Fruit fly (Drosophila melanogaster) whole organism, embryonic: ENCODE results near the gene CG7182.

Experiments
- ATbp ChIP-seq: fragments of 200-800 bp; sonication (Bioruptor generic); optimal IDR thresholded peaks from 2 replicates; lab custom pipeline; 2017; ENCODE audit warnings: missing biosample characterization, mild to moderate bottlenecking, missing genetic modification characterization, missing genetic modification reagents
- Antp ChIP-seq: fragments of 200-800 bp; sonication (Bioruptor generic); optimal IDR thresholded peaks from 3 replicates; lab custom pipeline; 2016; ENCODE audit warnings: missing biosample characterization, missing genetic modification characterization
- CG10209 ChIP-seq: fragments of 200-800 bp; sonication (Bioruptor generic); optimal IDR thresholded peaks from 3 replicates; lab custom pipeline; 2017; ENCODE audit warnings: missing biosample characterization, mild to moderate bottlenecking, missing genetic modification characterization, missing genetic modification reagents
- CG1024 ChIP-seq: fragments of 200-800 bp; sonication (Bioruptor generic); IDR thresholded peaks from 2 replicates; pipeline ENCODE4 v1.3.6; 2022; ENCODE audit warnings: missing biosample characterization, missing genetic modification characterization
- CG10979 ChIP-seq: fragments of 200-800 bp; sonication (Bioruptor generic); optimal IDR thresholded peaks from 2 replicates; lab custom pipeline; 2018; ENCODE audit warnings: missing biosample characterization, mild to moderate bottlenecking, missing genetic modification characterization, moderate library complexity
- CG12219 ChIP-seq: fragments of 200-800 bp; sonication (Bioruptor generic); optimal IDR thresholded peaks from 3 replicates; lab custom pipeline; 2018; ENCODE audit warnings: missing biosample characterization, mild to moderate bottlenecking, missing genetic modification characterization
- CG12236 ChIP-seq: fragments of 200-800 bp; sonication (Bioruptor generic); optimal IDR thresholded peaks from 2 replicates; lab custom pipeline; 2016; ENCODE audit warnings: missing biosample characterization, missing genetic modification characterization
- CG12659 ChIP-seq: fragments of 200-800 bp; sonication (Bioruptor generic); optimal IDR thresholded peaks from 3 replicates; lab custom pipeline; 2017; ENCODE audit warnings: mild to moderate bottlenecking, missing biosample characterization, missing genetic modification reagents, missing genetic modification characterization
- CG14710 ChIP-seq: fragments of 200-800 bp; sonication (Bioruptor generic); optimal IDR thresholded peaks from 3 replicates; lab custom pipeline; 2019; ENCODE audit warnings: missing biosample characterization, mild to moderate bottlenecking, missing genetic modification characterization, moderate library complexity
- CG15073 ChIP-seq: fragments of 200-800 bp; sonication (Bioruptor generic); optimal IDR thresholded peaks from 2 replicates; lab custom pipeline; 2016; ENCODE audit warnings: missing biosample characterization, missing genetic modification characterization
- CG17802 ChIP-seq: fragments of 200-800 bp; sonication (Bioruptor generic); optimal IDR thresholded peaks from 2 replicates; lab custom pipeline; 2018; ENCODE audit warnings: missing biosample characterization, mild to moderate bottlenecking, missing genetic modification characterization, moderate library complexity
- CG30020 ChIP-seq: fragments of 200-800 bp; optimal IDR thresholded peaks from 2 replicates; lab custom pipeline; 2019; ENCODE audit warnings: missing biosample characterization, mild to moderate bottlenecking, missing genetic modification characterization, moderate library complexity
- CG31365 ChIP-seq: fragments of 200-800 bp; sonication (Bioruptor generic); optimal IDR thresholded peaks from 2 replicates; lab custom pipeline; 2018; ENCODE audit warnings: missing biosample characterization, mild to moderate bottlenecking, missing genetic modification characterization
- CG4617 ChIP-seq: fragments of 200-800 bp; sonication (Bioruptor generic); optimal IDR thresholded peaks from 3 replicates; lab custom pipeline; 2016; ENCODE audit warnings: missing biosample characterization, missing genetic modification characterization, borderline replicate concordance
- CG5245 ChIP-seq: fragments of 200-800 bp; sonication (Bioruptor generic); optimal IDR thresholded peaks from 3 replicates; lab custom pipeline; 2016; ENCODE audit warnings: missing biosample characterization, missing genetic modification characterization
- CG7372 ChIP-seq: fragments of 200-800 bp; sonication (Bioruptor generic); IDR thresholded peaks from 2 replicates; pipeline ENCODE4 v1.3.6; 2022; ENCODE audit warnings: missing biosample characterization, missing genetic modification characterization
- CG8924 ChIP-seq: fragments of 200-800 bp; optimal IDR thresholded peaks from 3 replicates; lab custom pipeline; 2019; ENCODE audit warnings: missing biosample characterization, mild to moderate bottlenecking, missing genetic modification characterization, moderate library complexity
- CG9215 ChIP-seq: fragments of 200-800 bp; sonication (Bioruptor generic); IDR thresholded peaks from 2 replicates; pipeline ENCODE4 v1.3.6; 2022; ENCODE audit warnings: missing biosample characterization, missing genetic modification characterization
- CG9727 ChIP-seq: fragments of 200-800 bp; sonication (Bioruptor generic); optimal IDR thresholded peaks from 3 replicates; lab custom pipeline; 2017; ENCODE audit warnings: missing biosample characterization, mild to moderate bottlenecking, missing genetic modification characterization
- Chrac-16 ChIP-seq: fragments of 200-800 bp; sonication (Bioruptor generic); optimal IDR thresholded peaks from 3 replicates; lab custom pipeline; 2016; ENCODE audit warnings: missing biosample characterization, missing genetic modification characterization
- Dad ChIP-seq: fragments of 200-800 bp; sonication (Bioruptor generic); optimal IDR thresholded peaks from 3 replicates; lab custom pipeline; 2016; ENCODE audit warnings: missing biosample characterization, missing genetic modification characterization
- Doc2 ChIP-seq: fragments of 200-800 bp; sonication (Bioruptor generic); IDR thresholded peaks from 2 replicates; pipeline ENCODE4 v1.3.6; 2022; ENCODE audit warnings: missing biosample characterization, missing genetic modification characterization
- HLH4C ChIP-seq: fragments of 200-800 bp; sonication (Bioruptor generic); IDR thresholded peaks from 3 replicates; pipeline ENCODE4 v1.3.6; 2022; ENCODE audit warnings: missing biosample characterization, missing genetic modification characterization; ENCODE audit not compliant: partially characterized antibody
- HLH54F ChIP-seq: fragments of 200-800 bp; sonication (Bioruptor generic); optimal IDR thresholded peaks from 3 replicates; lab custom pipeline; 2016; ENCODE audit warnings: missing biosample characterization, missing genetic modification characterization
- Lhr ChIP-seq: fragments of 200-800 bp; sonication (Bioruptor generic); optimal IDR thresholded peaks from 3 replicates; lab custom pipeline; 2017; ENCODE audit warnings: mild to moderate bottlenecking, missing biosample characterization, missing genetic modification reagents, missing genetic modification characterization
- Nf-YC ChIP-seq: fragments of 200-800 bp; optimal IDR thresholded peaks from 3 replicates; lab custom pipeline; 2019; ENCODE audit warnings: missing biosample characterization, mild to moderate bottlenecking, missing genetic modification characterization, moderate library complexity
- Oaz ChIP-seq: fragments of 200-800 bp; sonication (Bioruptor generic); IDR thresholded peaks from 2 replicates; pipeline ENCODE4 v1.3.6; 2022; ENCODE audit warnings: missing biosample characterization, missing genetic modification characterization
- Ptx1 ChIP-seq: fragments of 200-800 bp; sonication (Bioruptor generic); IDR thresholded peaks from 2 replicates; pipeline ENCODE4 v1.3.6; 2022; ENCODE audit warnings: missing biosample characterization, missing genetic modification characterization
- Sry-δ ChIP-seq: fragments of 200-800 bp; sonication (Bioruptor generic); optimal IDR thresholded peaks from 2 replicates; lab custom pipeline; 2016; ENCODE audit warnings: missing biosample characterization, missing genetic modification characterization
- Xbp1 ChIP-seq: fragments of 200-800 bp; sonication (Bioruptor generic); optimal IDR thresholded peaks from 3 replicates; lab custom pipeline; 2016; ENCODE audit warnings: missing biosample characterization, mild to moderate bottlenecking, missing genetic modification characterization
- al ChIP-seq: fragments of 200-800 bp; sonication (Bioruptor generic); IDR thresholded peaks from 2 replicates; pipeline ENCODE4 v1.3.6; 2022; ENCODE audit warnings: missing biosample characterization, missing genetic modification characterization
- bcd ChIP-seq: fragments of 200-800 bp; sonication (Bioruptor generic); optimal IDR thresholded peaks from 2 replicates; lab custom pipeline; 2017; ENCODE audit warnings: missing biosample characterization, mild to moderate bottlenecking, missing genetic modification characterization
- chn ChIP-seq: fragments of 200-800 bp; sonication (Bioruptor generic); optimal IDR thresholded peaks from 2 replicates; lab custom pipeline; 2016; ENCODE audit warnings: missing biosample characterization, missing genetic modification characterization
- crc ChIP-seq: fragments of 200-800 bp; sonication (Bioruptor generic); optimal IDR thresholded peaks from 2 replicates; lab custom pipeline; 2016; ENCODE audit warnings: missing biosample characterization, missing genetic modification characterization
- danr ChIP-seq: fragments of 200-800 bp; sonication (Bioruptor generic); IDR thresholded peaks from 2 replicates; pipeline ENCODE4 v1.3.6; 2022; ENCODE audit warnings: missing biosample characterization, missing genetic modification characterization
- fd96Cb ChIP-seq: fragments of 200-800 bp; sonication (Bioruptor generic); optimal IDR thresholded peaks from 2 replicates; lab custom pipeline; 2018; ENCODE audit warnings: missing biosample characterization, mild to moderate bottlenecking, missing genetic modification characterization, moderate library complexity
- ftz-f1 ChIP-seq: fragments of 200-800 bp; sonication (Bioruptor generic); optimal IDR thresholded peaks from 2 replicates; lab custom pipeline; 2016; ENCODE audit warnings: missing biosample characterization, missing genetic modification characterization
- gem ChIP-seq: fragments of 200-800 bp; sonication (Bioruptor generic); optimal IDR thresholded peaks from 2 replicates; lab custom pipeline; 2019; ENCODE audit warnings: missing biosample characterization, mild to moderate bottlenecking, missing genetic modification characterization, moderate library complexity
- grau ChIP-seq: fragments of 200-800 bp; optimal IDR thresholded peaks from 3 replicates; lab custom pipeline; 2019; ENCODE audit warnings: missing biosample characterization, mild to moderate bottlenecking, missing genetic modification characterization, moderate library complexity
- gro ChIP-seq: fragments of 200-800 bp; sonication (Bioruptor generic); optimal IDR thresholded peaks from 2 replicates; lab custom pipeline; 2016; ENCODE audit warnings: missing biosample characterization, missing genetic modification characterization
- lola ChIP-seq, 3 experiments: fragments of >200 bp in 2 of 3; fragments of 200-800 bp in 1 of 3; sonication (Bioruptor generic) in 1 of 3; optimal IDR thresholded peaks; 2 replicates each; lab custom pipeline; 2017 to 2019; ENCODE audit warnings: missing biosample characterization in 3 of 3, missing genetic modification characterization in 3 of 3, mild to moderate bottlenecking in 1 of 3, moderate library complexity in 1 of 3
- maf-S ChIP-seq: fragments of 200-800 bp; sonication (Bioruptor generic); optimal IDR thresholded peaks from 2 replicates; lab custom pipeline; 2016; ENCODE audit warnings: missing biosample characterization, missing genetic modification characterization
- mirr ChIP-seq: fragments of 200-800 bp; sonication (Bioruptor generic); optimal IDR thresholded peaks from 3 replicates; lab custom pipeline; 2018; ENCODE audit warnings: missing biosample characterization, mild to moderate bottlenecking, missing genetic modification characterization
- nerfin-1 ChIP-seq: fragments of 200-800 bp; sonication (Bioruptor generic); optimal IDR thresholded peaks from 3 replicates; lab custom pipeline; 2019; ENCODE audit warnings: missing biosample characterization, mild to moderate bottlenecking, missing genetic modification characterization, moderate library complexity
- p53 ChIP-seq: fragments of 200-800 bp; sonication (Bioruptor generic); optimal IDR thresholded peaks from 2 replicates; lab custom pipeline; 2016; ENCODE audit warnings: missing biosample characterization, missing genetic modification characterization
- sd ChIP-seq: fragments of 200-800 bp; sonication (Bioruptor generic); optimal IDR thresholded peaks from 3 replicates; lab custom pipeline; 2018; ENCODE audit warnings: missing biosample characterization, mild to moderate bottlenecking, missing genetic modification characterization, moderate library complexity
- seq ChIP-seq: fragments of 200-800 bp; sonication (Bioruptor generic); IDR thresholded peaks from 2 replicates; pipeline ENCODE4 v1.3.6; 2022; ENCODE audit warnings: missing biosample characterization, missing genetic modification characterization
- vvl ChIP-seq: fragments of 200-800 bp; sonication (Bioruptor generic); IDR thresholded peaks from 2 replicates; pipeline ENCODE4 v1.3.6; 2022; ENCODE audit warnings: missing biosample characterization, missing genetic modification characterization
- zfh2 ChIP-seq: fragments of 200-800 bp; sonication (Bioruptor generic); optimal IDR thresholded peaks from 2 replicates; lab custom pipeline; 2016; ENCODE audit warnings: missing biosample characterization, missing genetic modification characterization

The CG7182 gene

DNA sequence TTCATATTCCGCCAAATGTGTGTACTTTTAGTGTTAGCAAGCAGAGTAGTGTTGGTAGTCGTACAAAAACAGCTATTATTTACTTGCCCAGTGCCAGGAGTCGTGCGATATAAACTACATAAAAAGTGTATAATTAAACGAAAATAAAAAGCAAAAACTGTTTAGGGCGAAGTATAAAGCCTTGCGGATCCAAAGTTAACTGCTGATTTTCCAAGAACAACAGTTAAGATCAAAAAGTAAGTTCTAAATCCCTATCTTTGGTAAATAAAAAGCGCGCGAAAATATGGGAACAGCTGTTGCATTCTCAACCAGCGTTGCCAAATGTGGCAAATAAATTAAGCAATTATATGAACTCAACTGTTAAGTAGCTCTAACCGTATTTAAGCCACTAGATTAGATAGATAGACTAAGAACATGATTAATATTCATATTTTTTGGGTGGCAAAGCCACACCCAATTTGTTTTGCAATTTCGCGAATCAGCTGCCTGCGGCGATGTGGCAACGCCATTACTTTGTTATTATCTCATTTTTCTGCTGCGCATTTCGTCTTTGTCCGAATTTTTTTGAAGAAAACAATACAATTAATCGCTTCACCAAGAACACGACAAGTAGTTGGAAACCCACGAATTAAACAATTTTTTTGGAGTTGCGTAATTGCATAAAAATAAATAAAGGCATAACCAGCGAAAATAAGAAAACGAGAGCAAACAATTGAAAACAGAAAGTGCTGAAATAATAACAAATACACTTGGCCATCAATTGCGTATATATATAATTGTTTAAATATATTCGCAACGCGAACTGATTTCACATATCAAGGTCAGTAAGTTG, 5.7 kb downstream of the CG7182 start, which contains the start of the genes Prim1 and CG7083:
TSS of gene Prim1 (plus strand) at position 51 of the 832 bp plus-strand sequence.
TSS of gene CG7083 (plus strand) at position 522 of the 832 bp plus-strand sequence.
- peak; percentile 26 for TF ChIP-seq bcd
- no peak for TF ChIP-seq Doc2 (GFP tag; lab: Robert Waterston, UW)
- TF ChIP-seq Antp (GFP tag; lab: Kevin White, UChicago): peak; percentile 60
- peak; percentile 62 for TF ChIP-seq CG10209 (GFP tag; lab: Kevin White, UChicago)
- TF ChIP-seq CG12659 (GFP tag; lab: Kevin White, UChicago): peak; percentile 47
- TF ChIP-seq CG4617 (GFP tag; lab: Kevin White, UChicago): peak; percentile 84
- TF ChIP-seq Xbp1 (GFP tag; lab: Kevin White, UChicago): peak; percentile 75
- peak; percentile 57 for TF ChIP-seq zfh2 (GFP tag; lab: Kevin White, UChicago)
- peak in 1 of 3 experiments; percentile 55 for TF ChIP-seq lola (GFP tag; optimal IDR thresholded peaks at IDR 0.05; lab: Kevin White, UChicago)
- TF ChIP-seq HLH4C (GFP tag; lab: Robert Waterston, UW): no peak
- TF ChIP-seq Lhr (GFP tag; lab: Kevin White, UChicago): peak; percentile 26
- peak; percentile 11 for TF ChIP-seq ATbp (GFP tag; lab: Kevin White, UChicago)
- TF ChIP-seq CG9215 (GFP tag; lab: Robert Waterston, UW): peak; percentile 27; the same call in 1 of the 2 replicates
- peak; percentile 35 for TF ChIP-seq CG30020 (tag; lab: Kevin White, UChicago)
- no peak for TF ChIP-seq fd96Cb (tag; lab: Kevin White, UChicago)
- no peak for TF ChIP-seq p53 (GFP tag; lab: Kevin White, UChicago)
- TF ChIP-seq CG12219 (GFP tag; lab: Kevin White, UChicago): peak; percentile 14
- peak; percentile 49 for TF ChIP-seq CG8924 (tag; lab: Kevin White, UChicago)
- TF ChIP-seq vvl (GFP tag; lab: Robert Waterston, UW): peak; percentile 62
- peak; percentile 63 for TF ChIP-seq Sry-δ
- peak; percentile 71 for TF ChIP-seq gem (tag; lab: Kevin White, UChicago)
- peak; percentile 33 for TF ChIP-seq CG12236 (GFP tag; lab: Kevin White, UChicago)
- peak; percentile 69 for TF ChIP-seq gro (GFP tag; lab: Kevin White, UChicago)
- TF ChIP-seq al (GFP tag; lab: Robert Waterston, UW): 0 out of 2 replicates have a peak, but pooled peaks have one; percentile 35
- TF ChIP-seq CG31365 (tag; lab: Kevin White, UChicago): no peak
- TF ChIP-seq danr (GFP tag; lab: Robert Waterston, UW): no peak
- peak; percentile 10 for TF ChIP-seq CG5245
- peak; percentile 71 for TF ChIP-seq HLH54F
- TF ChIP-seq Dad (GFP tag; lab: Kevin White, UChicago): peak; percentile 31
- TF ChIP-seq CG1024 (GFP tag; lab: Robert Waterston, UW): no peak
- no peak for TF ChIP-seq CG15073 (GFP tag; lab: Kevin White, UChicago)
- TF ChIP-seq Oaz (GFP tag; lab: Robert Waterston, UW): no peak
- peak; percentile 47 for TF ChIP-seq Nf-YC
- TF ChIP-seq CG10979 (tag; lab: Kevin White, UChicago): peak; percentile 50
- peak; percentile 55 for TF ChIP-seq Chrac-16
- no peak for TF ChIP-seq CG17802 (tag; lab: Kevin White, UChicago)
- 0 out of 2 replicates have a peak, but pooled peaks have one; percentile 27 for TF ChIP-seq seq (GFP tag; lab: Robert Waterston, UW)
- TF ChIP-seq mirr: peak; percentile 32
- TF ChIP-seq ftz-f1: peak; percentile 0
- peak; percentile 81 for TF ChIP-seq chn (GFP tag; lab: Kevin White, UChicago)
- peak; percentile 43; the same call in 1 of the 2 replicates for TF ChIP-seq Ptx1 (GFP tag; lab: Robert Waterston, UW)
- TF ChIP-seq sd (tag; lab: Kevin White, UChicago): peak; percentile 99
- peak; percentile 39 for TF ChIP-seq maf-S (GFP tag; lab: Kevin White, UChicago)
- TF ChIP-seq CG9727 (GFP tag; lab: Kevin White, UChicago): peak; percentile 66
- peak; percentile 46 for TF ChIP-seq nerfin-1
- TF ChIP-seq CG7372 (GFP tag; lab: Robert Waterston, UW): no peak
- TF ChIP-seq grau (tag; lab: Kevin White, UChicago): peak; percentile 52
- TF ChIP-seq CG14710: peak; percentile 78
- TF ChIP-seq crc (GFP tag; lab: Kevin White, UChicago): peak; percentile 35
